Worm (Caenorhabditis elegans) whole organism, L4 larva: ENCODE results near the gene gck-3.

Experiments used
- D1046.2 ChIP-seq: fragments of 200-800 bp; sonication (Bioruptor generic); IDR thresholded peaks from 2 replicates; pipeline ENCODE4 v1.3.6; 2022; ENCODE audit warnings: missing genetic modification characterization, missing compliant biosample characterization
- R02D3.7 ChIP-seq: fragments of 150-350 bp; sonication (generic microtip); optimal IDR thresholded peaks from 3 replicates; lab custom pipeline; 2014; ENCODE audit warnings: missing biosample characterization, missing genetic modification characterization
- Y5F2A.4 ChIP-seq: fragments of 200-800 bp; sonication (Bioruptor generic); optimal IDR thresholded peaks from 2 replicates; lab custom pipeline; 2018; ENCODE audit warnings: mild to moderate bottlenecking, missing genetic modification characterization, missing compliant biosample characterization
- aha-1 ChIP-seq: fragments of 150-350 bp; peaks from one replicate; lab custom pipeline; 2014; ENCODE audit warnings: missing biosample characterization, missing genetic modification characterization
- ama-1 ChIP-seq: fragments of 150-350 bp; optimal IDR thresholded peaks from 2 replicates; lab custom pipeline; 2014; ENCODE audit warnings: inconsistent platforms, mixed read lengths
- ceh-20 ChIP-seq: fragments of 200-800 bp; sonication (Bioruptor generic); IDR thresholded peaks from 2 replicates; pipeline ENCODE4 v1.3.6; 2022; ENCODE audit warnings: missing genetic modification reagents, missing genetic modification characterization, missing compliant biosample characterization
- ceh-28 ChIP-seq: fragments of 150-350 bp; optimal IDR thresholded peaks from 2 replicates; lab custom pipeline; 2014; ENCODE audit warnings: missing biosample characterization, missing genetic modification reagents, missing genetic modification characterization
- ceh-62 ChIP-seq: sonication (generic microtip); optimal IDR thresholded peaks from 2 replicates; lab custom pipeline; 2017; ENCODE audit warnings: missing biosample characterization, missing genetic modification characterization
- ceh-82 ChIP-seq: sonication (generic microtip); optimal IDR thresholded peaks from 2 replicates; lab custom pipeline; 2017; ENCODE audit warnings: missing biosample characterization, missing genetic modification characterization
- ces-1 ChIP-seq: fragments of 150-350 bp; sonication (generic microtip); optimal IDR thresholded peaks from 4 replicates; lab custom pipeline; 2014; ENCODE audit warnings: missing biosample characterization, missing genetic modification reagents, missing genetic modification characterization
- dmd-6 ChIP-seq: fragments of 200-800 bp; sonication (Bioruptor generic); IDR thresholded peaks from 2 replicates; pipeline ENCODE4 v1.3.6; 2022; ENCODE audit warnings: missing genetic modification reagents, missing genetic modification characterization, missing compliant biosample characterization
- dpl-1 ChIP-seq: fragments of 150-350 bp; optimal IDR thresholded peaks from 2 replicates; lab custom pipeline; 2014; ENCODE audit warnings: missing biosample characterization, missing genetic modification reagents, missing genetic modification characterization
- duxl-1 ChIP-seq: sonication (generic microtip); optimal IDR thresholded peaks from 2 replicates; lab custom pipeline; 2016; ENCODE audit warnings: mild to moderate bottlenecking, missing genetic modification characterization, moderate library complexity, missing compliant biosample characterization; ENCODE audit not compliant: poor library complexity
- gei-8 ChIP-seq: fragments of 200-800 bp; sonication (Bioruptor generic); optimal IDR thresholded peaks from 2 replicates; lab custom pipeline; 2018; ENCODE audit warnings: mild to moderate bottlenecking, missing genetic modification characterization, missing compliant biosample characterization
- hlh-11 ChIP-seq: fragments of 200-800 bp; sonication (Bioruptor generic); optimal IDR thresholded peaks from 2 replicates; lab custom pipeline; 2018; ENCODE audit warnings: mild to moderate bottlenecking, missing genetic modification characterization, missing compliant biosample characterization
- hlh-30 ChIP-seq: sonication (generic microtip); optimal IDR thresholded peaks from 2 replicates; lab custom pipeline; 2017; ENCODE audit warnings: antibody characterized with exemption, mild to moderate bottlenecking, missing genetic modification characterization, missing compliant biosample characterization; ENCODE audit not compliant: insufficient read depth
- lin-1 ChIP-seq: fragments of 200-800 bp; sonication (Bioruptor generic); IDR thresholded peaks from 2 replicates; pipeline ENCODE4 v1.3.6; 2022; ENCODE audit warnings: missing genetic modification reagents, missing genetic modification characterization, missing compliant biosample characterization
- lin-15B ChIP-seq: fragments of 150-350 bp; sonication (generic microtip); optimal IDR thresholded peaks from 3 replicates; lab custom pipeline; 2014; ENCODE audit warnings: missing biosample characterization, missing genetic modification characterization
- lin-39 ChIP-seq: fragments of 150-350 bp; optimal IDR thresholded peaks from 2 replicates; lab custom pipeline; 2014; ENCODE audit warnings: missing biosample characterization, missing genetic modification reagents, missing genetic modification characterization
- lsy-2 ChIP-seq, 2 experiments: fragments of 150-350 bp in 1 of 2; sonication (generic microtip) in 1 of 2; optimal IDR thresholded peaks; 2 replicates each; lab custom pipeline; 2014 to 2017; ENCODE audit warnings: missing biosample characterization in 2 of 2, missing genetic modification characterization in 2 of 2
- madf-5 ChIP-seq, 2 experiments: fragments of 200-800 bp; sonication (Bioruptor generic); IDR thresholded peaks; 2 replicates each; pipeline ENCODE4 v1.3.6; 2022; ENCODE audit warnings: missing compliant biosample characterization in 2 of 2, missing genetic modification characterization in 2 of 2
- mdl-1 ChIP-seq, 2 experiments: fragments of 150-350 bp in 1 of 2; sonication (generic microtip) in 1 of 2; optimal IDR thresholded peaks; 2 replicates each; lab custom pipeline; 2014 to 2017; ENCODE audit warnings: missing biosample characterization in 2 of 2, missing genetic modification characterization in 2 of 2
- mes-2 ChIP-seq: sonication (generic microtip); optimal IDR thresholded peaks from 2 replicates; lab custom pipeline; 2016; ENCODE audit warnings: missing genotype, mild to moderate bottlenecking, missing genetic modification characterization, missing compliant biosample characterization; ENCODE audit not compliant: poor library complexity, severe bottlenecking
- mxl-2 ChIP-seq: fragments of 200-800 bp; sonication (Bioruptor generic); conservative IDR thresholded peaks from 2 replicates; pipeline ENCODE4 v1.3.6; 2022; ENCODE audit warnings: missing genetic modification reagents, missing genetic modification characterization, missing compliant biosample characterization
- nhr-25 ChIP-seq: sonication (generic microtip); optimal IDR thresholded peaks from 2 replicates; lab custom pipeline; 2017; ENCODE audit warnings: missing genetic modification characterization, mild to moderate bottlenecking, missing compliant biosample characterization, antibody characterized with exemption, moderate library complexity, borderline replicate concordance; ENCODE audit not compliant: insufficient read depth
- nhr-28 ChIP-seq: fragments of 150-350 bp; optimal IDR thresholded peaks from 2 replicates; lab custom pipeline; 2014; ENCODE audit warnings: missing biosample characterization, missing genetic modification characterization
- nhr-48 ChIP-seq: sonication (generic microtip); optimal IDR thresholded peaks from 2 replicates; lab custom pipeline; 2016; ENCODE audit warnings: mild to moderate bottlenecking, missing genetic modification characterization, missing compliant biosample characterization
- nhr-6 ChIP-seq: fragments of 150-350 bp; optimal IDR thresholded peaks from 2 replicates; lab custom pipeline; 2014; ENCODE audit warnings: missing biosample characterization, missing genetic modification characterization
- nhr-76 ChIP-seq: fragments of 150-350 bp; optimal IDR thresholded peaks from 2 replicates; lab custom pipeline; 2014; ENCODE audit warnings: missing biosample characterization, missing genetic modification characterization
- nhr-77 ChIP-seq: fragments of 150-350 bp; optimal IDR thresholded peaks from 2 replicates; lab custom pipeline; 2014; ENCODE audit warnings: missing biosample characterization, missing genetic modification characterization
- php-3 ChIP-seq: fragments of 200-800 bp; sonication (Bioruptor generic); IDR thresholded peaks from 2 replicates; pipeline ENCODE4 v1.3.6; 2022; ENCODE audit warnings: missing genetic modification reagents, missing genetic modification characterization, missing compliant biosample characterization
- sdz-12 ChIP-seq: fragments of 200-800 bp; sonication (Bioruptor generic); optimal IDR thresholded peaks from 2 replicates; lab custom pipeline; 2018; ENCODE audit warnings: mild to moderate bottlenecking, missing genetic modification characterization, missing compliant biosample characterization
- unc-62 ChIP-seq, 3 experiments: fragments of 150-350 bp in 1 of 3; sonication (generic microtip); optimal IDR thresholded peaks in 2 of 3; peaks in 1 of 3; 1 replicate in 1 of 3; 2 replicates in 2 of 3; lab custom pipeline; 2014 to 2017; ENCODE audit warnings: missing biosample characterization in 3 of 3, missing genetic modification characterization in 3 of 3, missing genetic modification reagents in 3 of 3, missing genotype in 1 of 3
- zip-11 ChIP-seq: fragments of 200-800 bp; sonication (Bioruptor generic); IDR thresholded peaks from 2 replicates; pipeline ENCODE4 v1.3.6; 2022; ENCODE audit warnings: missing genetic modification characterization, missing compliant biosample characterization

Gene gck-3

ce11 chrV:17921423-17921822, 45.2 kb downstream of the gck-3 start, which contains the start of gene E01B7.2 (continued):
- no peak for TF ChIP-seq R02D3.7
- TF ChIP-seq nhr-48 = no peak
- no peak for TF ChIP-seq ceh-62 (tag; lab: Kevin White, UChicago)
- TF ChIP-seq lsy-2 (tag; optimal IDR thresholded peaks at IDR 0.05; lab: Kevin White, UChicago) = peak in 1 of 2 experiments; percentile 88
- TF ChIP-seq nhr-28 (tag; lab: Kevin White, UChicago) = peak; percentile 27
- no peak for TF ChIP-seq sdz-12 (GFP tag; lab: Kevin White, UChicago)
- no peak for TF ChIP-seq Y5F2A.4 (GFP tag; lab: Kevin White, UChicago)
- no peak for TF ChIP-seq ceh-20
- TF ChIP-seq nhr-76 (tag; lab: Kevin White, UChicago) = no peak
- TF ChIP-seq dmd-6 (GFP tag; lab: Robert Waterston, UW) = no peak; the same call in 1 of the 2 replicates
- no peak for TF ChIP-seq D1046.2
- TF ChIP-seq ces-1 (GFP tag; lab: Kevin White, UChicago) = no peak
- TF ChIP-seq hlh-30 (tag; lab: Kevin White, UChicago) = peak; percentile 60
- TF ChIP-seq mes-2 (tag; lab: Kevin White, UChicago) = peak; percentile 84
- no peak for TF ChIP-seq gei-8
- TF ChIP-seq nhr-6 (tag; lab: Kevin White, UChicago) = peak; percentile 42
- peak; percentile 67 for TF ChIP-seq duxl-1 (tag; lab: Kevin White, UChicago)
- no peak for TF ChIP-seq zip-11
- no peak for TF ChIP-seq php-3 (GFP tag; lab: Robert Waterston, UW)
- TF ChIP-seq ama-1 (lab: Kevin White, UChicago) = no peak
- no peak for TF ChIP-seq lin-15B

- TF ChIP-seq lin-1 (GFP tag; lab: Robert Waterston, UW) = no peak
- TF ChIP-seq, all 104 proteins: peak for 0
These were observed 47.9 kb downstream of the gck-3 start, which contains the start of gene C06H5.8 for ce11 chrV:17918726-17919125. TSS of gene C06H5.8 (plus strand) at chrV:17919026.

- TF ChIP-seq ceh-82 (tag; lab: Kevin White, UChicago) (no peak), madf-5 (GFP tag; IDR thresholded peaks at IDR 0.05; lab: Robert Waterston, UW) (no peak), hlh-11 (tag; lab: Kevin White, UChicago) (no peak), dpl-1 (GFP tag; lab: Kevin White, UChicago) (no peak), lin-39 (no peak), aha-1 (tag; lab: Kevin White, UChicago) (no peak), nhr-77 (tag; lab: Kevin White, UChicago) (no peak), hlh-30 (tag; lab: Kevin White, UChicago) (no peak)
These were observed 56.6 kb downstream of the gck-3 start, which contains the start of gene dcar-1 for ce11 chrV:17910019-17910418. TSS of gene dcar-1 (plus strand) at chrV:17910319.

- peak; percentile 18 for TF ChIP-seq hlh-11 (tag; lab: Kevin White, UChicago)
- peak in 1 of 2 experiments; percentile 50 for TF ChIP-seq mdl-1 (tag; optimal IDR thresholded peaks at IDR 0.05; lab: Kevin White, UChicago)
- peak in 1 of 2 experiments; percentile 95 for TF ChIP-seq unc-62 (GFP tag; optimal IDR thresholded peaks at IDR 0.05 in 1 of 2; lab: Kevin White, UChicago)
- TF ChIP-seq unc-62 (tag; optimal IDR thresholded peaks at IDR 0.05; lab: Kevin White, UChicago) = no peak
- peak; percentile 57 for TF ChIP-seq hlh-30 (tag; lab: Kevin White, UChicago)
- TF ChIP-seq mxl-2 (GFP tag; lab: Robert Waterston, UW) = no peak
- TF ChIP-seq nhr-25 (tag; lab: Kevin White, UChicago) = peak; percentile 76
- TF ChIP-seq aha-1 (tag; lab: Kevin White, UChicago) = peak; percentile 14
- peak; percentile 46 for TF ChIP-seq nhr-28 (tag; lab: Kevin White, UChicago)
- TF ChIP-seq ceh-28 (tag; lab: Kevin White, UChicago) = peak; percentile 10
- no peak for TF ChIP-seq lin-15B
These were observed 60.9 kb downstream of the gck-3 start for ce11 chrV:17905765-17906164.
